Fruit fly (Drosophila melanogaster) whole organism, adult: ENCODE data around the gene LPCAT.

Source experiments
- CG11617 ChIP-seq: fragments of 200-800 bp; sonication (Bioruptor generic); optimal IDR thresholded peaks from 2 replicates; lab custom pipeline; 2017; ENCODE audit warnings: mild to moderate bottlenecking, missing biosample characterization, missing genetic modification reagents, missing genetic modification characterization
- CG12768 ChIP-seq: fragments of 200-800 bp; sonication (Bioruptor generic); optimal IDR thresholded peaks from 2 replicates; lab custom pipeline; 2017; ENCODE audit warnings: missing biosample characterization, missing genetic modification characterization, mild to moderate bottlenecking, moderate library complexity, missing genetic modification reagents
- CG14711 ChIP-seq: fragments of 200-800 bp; sonication (Bioruptor generic); optimal IDR thresholded peaks from 2 replicates; lab custom pipeline; 2018; ENCODE audit warnings: missing biosample characterization, mild to moderate bottlenecking, missing genetic modification characterization, moderate library complexity
- CG1620 ChIP-seq: fragments of 200-800 bp; sonication (Bioruptor generic); optimal IDR thresholded peaks from 2 replicates; lab custom pipeline; 2016; ENCODE audit warnings: missing biosample characterization, missing genetic modification characterization
- CG33017 ChIP-seq: fragments of 200-800 bp; sonication (Bioruptor generic); optimal IDR thresholded peaks from 2 replicates; lab custom pipeline; 2018; ENCODE audit warnings: missing biosample characterization, mild to moderate bottlenecking, missing genetic modification characterization, moderate library complexity
- CG5204 ChIP-seq: fragments of 200-800 bp; sonication (Bioruptor generic); optimal IDR thresholded peaks from 2 replicates; lab custom pipeline; 2016; ENCODE audit warnings: missing biosample characterization, missing genetic modification characterization
- CG7045 ChIP-seq: fragments of 200-800 bp; sonication (Bioruptor generic); optimal IDR thresholded peaks from 2 replicates; lab custom pipeline; 2017; ENCODE audit warnings: missing biosample characterization, mild to moderate bottlenecking, missing genetic modification characterization
- CG7101 ChIP-seq: fragments of 200-800 bp; sonication (Bioruptor generic); optimal IDR thresholded peaks from 2 replicates; lab custom pipeline; 2018; ENCODE audit warnings: missing biosample characterization, mild to moderate bottlenecking, missing genetic modification characterization, moderate library complexity
- Clk ChIP-seq: fragments of 200-800 bp; sonication (Bioruptor generic); optimal IDR thresholded peaks from 2 replicates; lab custom pipeline; 2017; ENCODE audit warnings: missing biosample characterization, missing genetic modification characterization
- Crg-1 ChIP-seq: fragments of 200-800 bp; sonication (Bioruptor generic); optimal IDR thresholded peaks from 2 replicates; lab custom pipeline; 2016; ENCODE audit warnings: missing biosample characterization, missing genetic modification characterization
- Hr96 ChIP-seq: fragments of 200-800 bp; sonication (Bioruptor generic); optimal IDR thresholded peaks from 2 replicates; lab custom pipeline; 2016; ENCODE audit warnings: missing biosample characterization, missing genetic modification characterization
- Mnt ChIP-seq: fragments of 200-800 bp; sonication (Bioruptor generic); optimal IDR thresholded peaks from 2 replicates; lab custom pipeline; 2016; ENCODE audit warnings: missing biosample characterization, mild to moderate bottlenecking, missing genetic modification characterization
- bab1 ChIP-seq: fragments of 200-800 bp; sonication (Bioruptor generic); optimal IDR thresholded peaks from 3 replicates; lab custom pipeline; 2019; ENCODE audit warnings: missing biosample characterization, mild to moderate bottlenecking, missing genetic modification characterization, moderate library complexity
- cic ChIP-seq: fragments of 200-800 bp; sonication (Bioruptor generic); optimal IDR thresholded peaks from 2 replicates; lab custom pipeline; 2017; ENCODE audit warnings: missing biosample characterization, mild to moderate bottlenecking, missing genetic modification characterization, moderate library complexity
- cnc ChIP-seq, 2 experiments: fragments of >200 bp; optimal IDR thresholded peaks; 2 replicates each; lab custom pipeline; 2017
- kay ChIP-seq: fragments of 200-800 bp; sonication (Bioruptor generic); peaks from one replicate; lab custom pipeline; 2016; ENCODE audit warnings: missing biosample characterization, missing genetic modification characterization, borderline replicate concordance
- ovo ChIP-seq: fragments of 200-800 bp; sonication (Bioruptor generic); optimal IDR thresholded peaks from 2 replicates; lab custom pipeline; 2016; ENCODE audit warnings: missing biosample characterization, missing genetic modification characterization
- pad ChIP-seq: fragments of 200-800 bp; sonication (Bioruptor generic); optimal IDR thresholded peaks from 3 replicates; lab custom pipeline; 2017; ENCODE audit warnings: missing biosample characterization, missing genetic modification characterization, mild to moderate bottlenecking, moderate library complexity, missing genetic modification reagents
- tj ChIP-seq: fragments of 200-800 bp; sonication (Bioruptor generic); optimal IDR thresholded peaks from 3 replicates; lab custom pipeline; 2017; ENCODE audit warnings: missing biosample characterization, mild to moderate bottlenecking, missing genetic modification characterization, moderate library complexity
- toe ChIP-seq: fragments of 200-800 bp; sonication (Bioruptor generic); optimal IDR thresholded peaks from 2 replicates; lab custom pipeline; 2016; ENCODE audit warnings: missing biosample characterization, missing genetic modification characterization

LPCAT gene

dm6 chrX:9531869-9532268, 47.9 kb downstream of the LPCAT start:
- no peak for TF ChIP-seq Hr96 (GFP tag; lab: Kevin White, UChicago)
- TF ChIP-seq cnc (optimal IDR thresholded peaks at IDR 0.05; lab: Kevin White, UChicago) = no peak
- no peak for TF ChIP-seq CG7045 (GFP tag; lab: Kevin White, UChicago)
- TF ChIP-seq CG5204 (GFP tag; lab: Kevin White, UChicago) = no peak
- no peak for TF ChIP-seq pad
- no peak for TF ChIP-seq CG7101 (tag; lab: Kevin White, UChicago)
- no peak for TF ChIP-seq Clk (GFP tag; lab: Kevin White, UChicago)
- no peak for TF ChIP-seq bab1
- no peak for TF ChIP-seq CG14711 (tag; lab: Kevin White, UChicago)
- no peak for TF ChIP-seq ovo (GFP tag; lab: Kevin White, UChicago)
- TF ChIP-seq toe = no peak
- TF ChIP-seq Mnt = no peak
- no peak for TF ChIP-seq CG33017 (tag; lab: Kevin White, UChicago)
- no peak for TF ChIP-seq cic (GFP tag; lab: Kevin White, UChicago)
- no peak for TF ChIP-seq CG1620 (GFP tag; lab: Kevin White, UChicago)
- no peak for TF ChIP-seq tj
- no peak for TF ChIP-seq Crg-1 (GFP tag; lab: Kevin White, UChicago)
- TF ChIP-seq CG11617 = no peak
- TF ChIP-seq CG12768 = no peak
- no peak for TF ChIP-seq kay (GFP tag; lab: Kevin White, UChicago)

dm6 chrX:9523543-9523942, 56.2 kb downstream of the LPCAT start:
- no peak for TF ChIP-seq CG33017 (tag; lab: Kevin White, UChicago)
- no peak for TF ChIP-seq Crg-1 (GFP tag; lab: Kevin White, UChicago)
- no peak for TF ChIP-seq CG7101 (tag; lab: Kevin White, UChicago)
- no peak for TF ChIP-seq bab1
- TF ChIP-seq CG5204 (GFP tag; lab: Kevin White, UChicago) = no peak
- no peak for TF ChIP-seq kay (GFP tag; lab: Kevin White, UChicago)
- TF ChIP-seq Mnt = no peak
- no peak for TF ChIP-seq CG7045 (GFP tag; lab: Kevin White, UChicago)
- no peak for TF ChIP-seq Hr96 (GFP tag; lab: Kevin White, UChicago)
- TF ChIP-seq CG14711 (tag; lab: Kevin White, UChicago) = no peak
- no peak for TF ChIP-seq ovo (GFP tag; lab: Kevin White, UChicago)
- no peak for TF ChIP-seq tj
- TF ChIP-seq CG1620 (GFP tag; lab: Kevin White, UChicago) = no peak
- no peak for TF ChIP-seq pad
- no peak for TF ChIP-seq toe
- no peak for TF ChIP-seq Clk (GFP tag; lab: Kevin White, UChicago)
